Worm (Caenorhabditis elegans): ENCODE measurements around the gene aldo-2.
A peak's percentile ranks its signal among the peaks of the same experiment; 100 is the strongest.

The aldo-2 gene

DNA sequence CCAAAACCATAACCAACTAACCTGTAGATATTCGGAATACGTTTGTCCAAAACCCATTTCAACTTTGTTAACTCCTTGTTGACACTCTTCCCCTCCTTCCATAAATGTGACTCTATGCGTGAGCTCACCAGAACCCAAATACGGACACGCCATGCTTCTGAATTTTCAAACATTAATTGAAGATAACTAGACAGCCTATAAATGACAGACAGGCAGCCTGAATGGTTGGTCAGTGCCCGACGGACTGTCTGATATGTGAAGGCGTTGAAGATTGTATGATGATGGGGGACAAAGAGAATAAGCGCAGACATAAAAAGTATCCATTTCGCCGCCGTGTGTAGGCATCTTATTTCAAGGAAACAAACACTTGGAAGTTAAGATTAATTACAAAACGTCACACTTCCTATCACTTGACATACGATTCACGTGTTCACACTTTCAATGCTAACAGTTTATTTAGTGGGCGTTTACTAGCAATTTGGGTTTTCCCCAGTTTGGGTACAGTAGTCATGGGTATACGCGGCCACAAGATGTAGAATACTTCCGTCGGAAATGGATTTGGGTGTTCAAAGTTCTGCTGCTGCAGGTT is 43.5 kb upstream of the aldo-2 start, which contains the start of the genes tdo-2 and C28H8.2:
Gene tdo-2 (minus strand): TSS at position 157 of the 589 bp plus-strand sequence.
Gene C28H8.2 (plus strand): TSS at position 524 of the 589 bp plus-strand sequence.
- TF ChIP-seq nhr-71 (tag; optimal IDR thresholded peaks at IDR 0.05) (peak; percentile 89), efl-1 (optimal IDR thresholded peaks at IDR 0.05) (peak in 1 of 2 experiments; percentile 17), efl-1 (GFP tag; optimal IDR thresholded peaks at IDR 0.05 in 1 of 2) (peak in 1 of 2 experiments; percentile 93), pag-3 (tag; optimal IDR thresholded peaks at IDR 0.05; ENCODE audit: borderline replicate concordance, insufficient read depth) (no peak), nhr-85 (tag) (peak; percentile 96), lin-35 (GFP tag; optimal IDR thresholded peaks at IDR 0.05) (peak in 1 of 2 experiments; percentile 77), xbp-1 (tag; optimal IDR thresholded peaks at IDR 0.05) (peak; percentile 45), irx-1 (tag; optimal IDR thresholded peaks at IDR 0.05) (peak; percentile 19), jun-1 (tag; optimal IDR thresholded peaks at IDR 0.05) (no peak), mep-1 (tag; optimal IDR thresholded peaks at IDR 0.05) (peak; percentile 48), grh-1 (GFP tag; IDR thresholded peaks at IDR 0.05) (peak; percentile 71), nhr-90 (tag; optimal IDR thresholded peaks at IDR 0.05; ENCODE audit: poor library complexity) (peak; percentile 77), egl-27 (tag; optimal IDR thresholded peaks at IDR 0.05) (no peak), dpl-1 (GFP tag; optimal IDR thresholded peaks at IDR 0.05) (peak; percentile 8 to 42 (median 27)), ztf-4 (tag; optimal IDR thresholded peaks at IDR 0.05) (peak; percentile 39), nhr-76 (tag; optimal IDR thresholded peaks at IDR 0.05) (no peak), skn-1 (tag; optimal IDR thresholded peaks at IDR 0.05) (peak; percentile 4), F16B12.6 (tag; optimal IDR thresholded peaks at IDR 0.05) (no peak), lin-13 (GFP tag; optimal IDR thresholded peaks at IDR 0.05) (peak; percentile 7), nhr-20 (tag; optimal IDR thresholded peaks at IDR 0.05) (peak; percentile 91), elt-3 (tag; optimal IDR thresholded peaks at IDR 0.05) (peak in 5 of 6 experiments; percentile 83 to 96 (median 93)), lin-14 (GFP tag; optimal IDR thresholded peaks at IDR 0.05) (peak; percentile 86), nhr-47 (tag; optimal IDR thresholded peaks at IDR 0.05) (peak; percentile 54), C16A3.4 (tag; optimal IDR thresholded peaks at IDR 0.05) (peak; percentile 4), lsy-2 (tag; optimal IDR thresholded peaks at IDR 0.05) (peak; percentile 37), tbx-2 (tag; optimal IDR thresholded peaks at IDR 0.05) (peak; percentile 74), swsn-7 (tag; optimal IDR thresholded peaks at IDR 0.05) (peak; percentile 17), nhr-19 (GFP tag; conservative IDR thresholded peaks at IDR 0.05) (peak; percentile 78), fkh-4 (tag; optimal IDR thresholded peaks at IDR 0.05; ENCODE audit: borderline replicate concordance) (no peak), mdl-1 (tag; optimal IDR thresholded peaks at IDR 0.05) (peak in 1 of 2 experiments; percentile 92), blmp-1 (tag; optimal IDR thresholded peaks at IDR 0.05) (peak; percentile 94), lir-3 (tag; optimal IDR thresholded peaks at IDR 0.05; ENCODE audit: poor library complexity) (peak; percentile 22), aha-1 (tag; optimal IDR thresholded peaks at IDR 0.05) (no peak), vab-15 (tag; optimal IDR thresholded peaks at IDR 0.05) (peak; percentile 76), unc-130 (tag; optimal IDR thresholded peaks at IDR 0.05) (peak; percentile 67), mef-2 (tag; optimal IDR thresholded peaks at IDR 0.05) (no peak), snu-23 (GFP tag; optimal IDR thresholded peaks at IDR 0.05) (peak; percentile 75)

DNA sequence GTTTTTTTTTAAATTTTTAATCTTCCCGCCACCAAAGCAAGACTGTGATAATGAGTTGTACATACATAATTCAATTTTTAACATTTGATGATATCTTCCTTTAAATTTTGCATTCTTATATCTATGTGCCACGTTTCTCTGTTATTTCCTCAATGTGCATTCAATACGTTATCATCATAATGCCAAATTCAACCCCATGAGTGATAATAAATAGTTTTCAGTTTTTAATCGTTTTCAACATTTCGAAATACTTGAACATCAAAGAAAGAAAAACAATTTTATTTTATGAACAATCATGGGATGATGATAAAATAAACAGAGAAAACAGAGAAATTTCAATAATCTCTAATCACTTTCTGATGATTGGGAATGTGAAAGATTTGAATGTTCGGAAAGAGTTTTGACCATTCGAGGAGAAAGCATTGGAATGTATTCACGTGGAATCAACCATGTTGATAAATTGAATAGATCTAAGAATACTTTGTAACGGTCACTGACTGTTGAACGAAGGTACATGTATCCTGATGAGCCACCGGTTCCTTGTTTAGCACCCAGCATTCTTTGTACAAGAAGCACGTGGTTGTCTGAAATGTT is 41.0 kb upstream of the aldo-2 start:
- TF ChIP-seq nhr-12 (tag; optimal IDR thresholded peaks at IDR 0.05) (no peak), efl-1 (optimal IDR thresholded peaks at IDR 0.05) (peak in 1 of 2 experiments; percentile 21), efl-1 (GFP tag; optimal IDR thresholded peaks at IDR 0.05 in 1 of 2) (peak in 1 of 2 experiments; percentile 70), nhr-47 (tag; optimal IDR thresholded peaks at IDR 0.05) (peak; percentile 12), pqm-1 (tag; optimal IDR thresholded peaks at IDR 0.05) (peak; percentile 34), grh-1 (GFP tag; IDR thresholded peaks at IDR 0.05) (no peak), ceh-88 (GFP tag; IDR thresholded peaks at IDR 0.05) (no peak), lin-39 (tag; optimal IDR thresholded peaks at IDR 0.05) (no peak), nhr-28 (tag; optimal IDR thresholded peaks at IDR 0.05) (no peak), ceh-63 (GFP tag; optimal IDR thresholded peaks at IDR 0.05) (no peak), lin-35 (GFP tag; optimal IDR thresholded peaks at IDR 0.05) (peak in 1 of 2 experiments; percentile 57), nhr-71 (tag; optimal IDR thresholded peaks at IDR 0.05) (peak; percentile 59), efl-3 (GFP tag; optimal IDR thresholded peaks at IDR 0.05) (no peak), nhr-90 (tag; optimal IDR thresholded peaks at IDR 0.05; ENCODE audit: poor library complexity) (peak; percentile 75), pax-3 (tag; optimal IDR thresholded peaks at IDR 0.05) (peak; percentile 9), elt-2 (tag; optimal IDR thresholded peaks at IDR 0.05) (peak; percentile 67), nhr-20 (tag; optimal IDR thresholded peaks at IDR 0.05) (peak; percentile 27), lin-14 (GFP tag; optimal IDR thresholded peaks at IDR 0.05) (peak; percentile 16), lsy-2 (tag; optimal IDR thresholded peaks at IDR 0.05) (peak in 1 of 2 experiments; percentile 34), dpl-1 (GFP tag; optimal IDR thresholded peaks at IDR 0.05) (no peak), ztf-4 (tag; optimal IDR thresholded peaks at IDR 0.05) (peak; percentile 11), C16A3.4 (tag; optimal IDR thresholded peaks at IDR 0.05) (peak; percentile 22), mep-1 (tag; optimal IDR thresholded peaks at IDR 0.05) (no peak), nhr-85 (tag) (peak; percentile 40), snu-23 (GFP tag; optimal IDR thresholded peaks at IDR 0.05) (peak; percentile 21), hlh-4 (tag; optimal IDR thresholded peaks at IDR 0.05) (no peak), skn-1 (tag; optimal IDR thresholded peaks at IDR 0.05) (no peak)

Data from whole organism, L1 larva.